Worm (Caenorhabditis elegans) whole organism, L3 larva: ENCODE data around the gene T02H6.10.

ENCODE experiments used
- R02D3.7 ChIP-seq: fragments of 150-350 bp; optimal IDR thresholded peaks from 2 replicates; lab custom pipeline; 2014; ENCODE audit warnings: missing biosample characterization, missing genetic modification characterization
- ceh-16 ChIP-seq: sonication (generic microtip); optimal IDR thresholded peaks from 2 replicates; lab custom pipeline; 2017; ENCODE audit warnings: missing biosample characterization, missing genetic modification characterization
- ceh-28 ChIP-seq: fragments of 150-350 bp; optimal IDR thresholded peaks from 2 replicates; lab custom pipeline; 2014; ENCODE audit warnings: missing biosample characterization, missing genetic modification reagents, missing genetic modification characterization
- daf-12 ChIP-seq: fragments of 150-350 bp; optimal IDR thresholded peaks from 2 replicates; lab custom pipeline; 2014; ENCODE audit warnings: missing biosample characterization, missing genetic modification reagents, missing genetic modification characterization
- egl-27 ChIP-seq: sonication (generic microtip); optimal IDR thresholded peaks from 4 replicates; lab custom pipeline; 2017; ENCODE audit warnings: missing biosample characterization, missing genetic modification reagents, missing genetic modification characterization
- elt-1 ChIP-seq: fragments of 150-350 bp; optimal IDR thresholded peaks from 2 replicates; lab custom pipeline; 2014; ENCODE audit warnings: missing biosample characterization, missing genetic modification characterization
- lsy-12 ChIP-seq: sonication (generic microtip); optimal IDR thresholded peaks from 2 replicates; lab custom pipeline; 2016; ENCODE audit warnings: mild to moderate bottlenecking, missing genetic modification characterization, missing compliant biosample characterization
- mml-1 ChIP-seq: fragments of 150-350 bp; sonication (generic microtip); optimal IDR thresholded peaks from 3 replicates; lab custom pipeline; 2014; ENCODE audit warnings: missing biosample characterization, missing genetic modification characterization
- nfya-1 ChIP-seq: sonication (generic microtip); optimal IDR thresholded peaks from 2 replicates; lab custom pipeline; 2017; ENCODE audit warnings: missing genetic modification characterization, mild to moderate bottlenecking, missing compliant biosample characterization, antibody characterized with exemption, moderate library complexity; ENCODE audit not compliant: insufficient read depth
- nhr-12 ChIP-seq: fragments of 150-350 bp; optimal IDR thresholded peaks from 2 replicates; lab custom pipeline; 2014; ENCODE audit warnings: missing biosample characterization, missing genetic modification characterization
- nhr-23 ChIP-seq: fragments of 150-350 bp; optimal IDR thresholded peaks from 2 replicates; lab custom pipeline; 2014; ENCODE audit warnings: missing biosample characterization, missing genetic modification reagents, missing genetic modification characterization
- nhr-237 ChIP-seq: fragments of 150-350 bp; optimal IDR thresholded peaks from 2 replicates; lab custom pipeline; 2014; ENCODE audit warnings: missing biosample characterization, missing genetic modification characterization
- nhr-76 ChIP-seq: fragments of 150-350 bp; sonication (generic microtip); optimal IDR thresholded peaks from 5 replicates; lab custom pipeline; 2014; ENCODE audit warnings: missing biosample characterization, missing genetic modification characterization
- nhr-77 ChIP-seq: fragments of 150-350 bp; optimal IDR thresholded peaks from 2 replicates; lab custom pipeline; 2014; ENCODE audit warnings: missing biosample characterization, missing genetic modification characterization
- pha-4 ChIP-seq: fragments of 150-350 bp; optimal IDR thresholded peaks from 2 replicates; lab custom pipeline; 2014; ENCODE audit warnings: missing biosample characterization, missing genetic modification reagents, missing genetic modification characterization
- skn-1 ChIP-seq: fragments of 150-350 bp; optimal IDR thresholded peaks from 2 replicates; lab custom pipeline; 2014; ENCODE audit warnings: missing biosample characterization, missing genetic modification characterization
- snpc-4 ChIP-seq: fragments of 150-350 bp; optimal IDR thresholded peaks from 2 replicates; lab custom pipeline; 2014; ENCODE audit warnings: missing biosample characterization, missing genetic modification characterization
- zag-1 ChIP-seq: fragments of 150-350 bp; optimal IDR thresholded peaks from 2 replicates; lab custom pipeline; 2014; ENCODE audit warnings: missing biosample characterization, missing genetic modification characterization
- ztf-11 ChIP-seq: fragments of 150-350 bp; optimal IDR thresholded peaks from 2 replicates; lab custom pipeline; 2014; ENCODE audit warnings: missing biosample characterization, missing genetic modification characterization
- ztf-4 ChIP-seq: fragments of 150-350 bp; optimal IDR thresholded peaks from 2 replicates; lab custom pipeline; 2014; ENCODE audit warnings: missing biosample characterization, missing genetic modification characterization

T02H6.10 gene

DNA sequence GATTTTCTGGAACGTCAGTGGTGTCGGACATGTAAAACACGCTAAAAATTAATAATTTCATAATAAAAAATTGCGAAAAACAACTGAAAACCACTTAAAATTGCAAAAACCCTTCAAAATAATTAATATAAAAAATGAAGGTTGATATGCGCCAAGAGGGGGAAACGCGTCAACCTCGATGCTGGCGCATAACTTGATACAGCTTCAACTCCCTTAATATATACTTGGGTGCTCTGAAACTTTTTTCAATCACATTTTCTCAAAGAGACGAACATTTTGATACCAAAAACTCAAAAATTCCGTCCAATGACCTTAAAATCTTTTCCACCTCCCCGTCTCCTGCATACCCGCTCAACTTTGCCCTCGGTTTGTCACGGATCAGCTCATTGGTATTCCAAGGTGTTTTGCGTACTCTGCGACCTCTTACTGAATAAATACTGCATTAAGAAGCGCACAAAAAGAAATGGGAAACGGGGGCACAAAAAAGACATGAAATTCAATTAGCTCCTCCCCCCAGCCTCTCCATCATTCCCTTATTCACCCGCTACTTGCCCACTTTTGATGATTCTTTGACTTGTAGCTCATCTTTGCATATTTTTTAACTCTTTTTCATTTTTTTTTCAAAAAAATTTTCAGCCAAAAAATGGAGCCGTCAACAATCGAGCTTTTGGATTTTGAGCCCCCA is 30.0 kb downstream of the T02H6.10 start, which contains the start of the genes K07E8.7 and frpr-14:
Gene K07E8.7, minus strand, starts transcription at position 47 of the 685 bp plus-strand sequence.
Gene frpr-14, plus strand, starts transcription at position 635 of the 685 bp plus-strand sequence.
- TF ChIP-seq egl-27 (tag; lab: Kevin White, UChicago) (no peak), nfya-1 (tag; lab: Kevin White, UChicago) (peak; percentile 39), daf-12 (tag; lab: Kevin White, UChicago) (no peak)
- TF ChIP-seq, all 47 proteins: peak for 1

DNA sequence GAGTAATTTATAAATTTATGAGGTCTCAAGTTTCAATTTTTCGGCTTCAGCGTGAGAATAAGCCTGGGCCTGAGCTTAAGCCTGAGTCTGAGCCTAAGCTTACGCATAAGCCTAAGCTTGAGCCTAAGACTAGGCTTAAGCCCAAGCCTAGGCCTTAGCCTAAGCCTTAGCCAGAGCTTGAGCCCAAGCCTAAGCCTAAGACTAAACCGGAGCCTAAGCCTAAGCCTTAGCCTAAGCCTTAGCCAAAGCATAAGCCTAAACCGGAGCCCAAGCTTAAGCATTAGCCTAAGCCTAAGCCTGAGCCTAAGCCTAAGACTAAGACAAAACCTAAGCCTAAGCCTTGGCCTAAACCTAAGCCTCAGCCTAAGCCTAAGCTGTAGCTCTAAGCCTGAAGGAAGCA is 36.8 kb downstream of the T02H6.10 start:
- TF ChIP-seq elt-1 (tag; lab: Kevin White, UChicago) (no peak), mml-1 (tag; lab: Kevin White, UChicago) (no peak)

- TF ChIP-seq skn-1 (tag; lab: Kevin White, UChicago) (no peak), ztf-11 (tag; lab: Kevin White, UChicago) (no peak), nfya-1 (tag; lab: Kevin White, UChicago) (peak; percentile 26)
- TF ChIP-seq, all 47 proteins: peak for 1
These were observed 41.0 kb downstream of the T02H6.10 start, which contains the start of gene K07E8.6 for ce11 chrII:639467-639866. Gene K07E8.6, minus strand, starts transcription at chrII:639567.

- TF ChIP-seq R02D3.7 (tag; lab: Kevin White, UChicago) (no peak), nhr-23 (no peak), skn-1 (tag; lab: Kevin White, UChicago) (no peak), ztf-4 (tag; lab: Kevin White, UChicago) (no peak), nhr-77 (no peak), zag-1 (no peak), nhr-12 (tag; lab: Kevin White, UChicago) (no peak), lsy-12 (no peak), ceh-16 (tag; lab: Kevin White, UChicago) (no peak), pha-4 (tag; lab: Kevin White, UChicago) (no peak), egl-27 (tag; lab: Kevin White, UChicago) (no peak), snpc-4 (no peak), ceh-28 (tag; lab: Kevin White, UChicago) (no peak), nhr-76 (tag; lab: Kevin White, UChicago) (no peak), nhr-237 (tag; lab: Kevin White, UChicago) (no peak)
- TF ChIP-seq, all 47 proteins: peak for 0
These were observed 46.5 kb downstream of the T02H6.10 start, which contains the start of gene T04B8.1 for ce11 chrII:633984-634383. Gene T04B8.1, plus strand, starts transcription at chrII:634284.
